Fruit fly (Drosophila melanogaster): Measurements from ENCODE around the gene RnpS1.

RnpS1 gene

dm6 chr3R:9555334-9555974 lies 3.6 kb downstream of the RnpS1 start, which contains the start of the genes CG9386 and BckdhA:
CG9386 (minus strand) TSS chr3R:9555408.
BckdhA (plus strand) TSS chr3R:9555785.
- peak; percentile 21 for TF ChIP-seq OdsH (GFP tag; optimal IDR thresholded peaks at IDR 0.05)
- no peak for TF ChIP-seq pan (optimal IDR thresholded peaks at IDR 0.05)
- TF ChIP-seq brk (GFP tag; optimal IDR thresholded peaks at IDR 0.05) = no peak
- no peak for TF ChIP-seq Dfd (GFP tag; optimal IDR thresholded peaks at IDR 0.05)
- no peak for TF ChIP-seq Hr78 (GFP tag; optimal IDR thresholded peaks at IDR 0.05)
- no peak for TF ChIP-seq Hnf4 (GFP tag; optimal IDR thresholded peaks at IDR 0.05)
- peak; percentile 31 for TF ChIP-seq HLH106 (tag; optimal IDR thresholded peaks at IDR 0.05)
- TF ChIP-seq Rel (GFP tag; optimal IDR thresholded peaks at IDR 0.05) = no peak
- TF ChIP-seq Rel (tag; optimal IDR thresholded peaks at IDR 0.05) = peak; percentile 82
- no peak for TF ChIP-seq usp (GFP tag; optimal IDR thresholded peaks at IDR 0.05)
- no peak for TF ChIP-seq dl (GFP tag; optimal IDR thresholded peaks at IDR 0.05; ENCODE audit: insufficient read depth in 1 of 2, partially characterized antibody in 2 of 2)
- peak; percentile 48 for TF ChIP-seq Hr83 (GFP tag; optimal IDR thresholded peaks at IDR 0.05; ENCODE audit: poor library complexity, severe bottlenecking)
- TF ChIP-seq GATAd (GFP tag; optimal IDR thresholded peaks at IDR 0.05) = no peak
- peak in 1 of 2 experiments; percentile 62 for TF ChIP-seq foxo (GFP tag; optimal IDR thresholded peaks at IDR 0.05)
- TF ChIP-seq dmrt93B (GFP tag; optimal IDR thresholded peaks at IDR 0.05) = no peak
- peak; percentile 18 for TF ChIP-seq Jra (GFP tag; optimal IDR thresholded peaks at IDR 0.05)
- TF ChIP-seq N (GFP tag; optimal IDR thresholded peaks at IDR 0.05) = no peak
- TF ChIP-seq Sp1 (GFP tag; optimal IDR thresholded peaks at IDR 0.05) = peak; percentile 48
- no peak for TF ChIP-seq lola (GFP tag; optimal IDR thresholded peaks at IDR 0.05)
- peak; percentile 54 for TF ChIP-seq rgr (GFP tag; optimal IDR thresholded peaks at IDR 0.05)
- TF ChIP-seq CrebA (GFP tag; optimal IDR thresholded peaks at IDR 0.05; ENCODE audit: borderline replicate concordance) = no peak
- TF ChIP-seq ey (GFP tag; optimal IDR thresholded peaks at IDR 0.05) = peak; percentile 13
- no peak for TF ChIP-seq Abd-B (GFP tag; optimal IDR thresholded peaks at IDR 0.05)
- TF ChIP-seq woc (GFP tag; optimal IDR thresholded peaks at IDR 0.05) = peak; percentile 48
- peak; percentile 40 for TF ChIP-seq psq (GFP tag; optimal IDR thresholded peaks at IDR 0.05)
- no peak for TF ChIP-seq Vsx2 (GFP tag; optimal IDR thresholded peaks at IDR 0.05; ENCODE audit: partially characterized antibody)
- TF ChIP-seq CG9705 (GFP tag; optimal IDR thresholded peaks at IDR 0.05) = no peak
- peak; percentile 41 for TF ChIP-seq fru (GFP tag; optimal IDR thresholded peaks at IDR 0.05)
- TF ChIP-seq Mio (GFP tag; optimal IDR thresholded peaks at IDR 0.05) = no peak
- TF ChIP-seq h (GFP tag; optimal IDR thresholded peaks at IDR 0.05) = peak; percentile 57
- TF ChIP-seq jim (GFP tag; optimal IDR thresholded peaks at IDR 0.05) = no peak

dm6 chr3R:9559413-9560014 lies 7.7 kb downstream of the RnpS1 start, which contains the start of the genes AP-1mu and MBD-like:
AP-1mu (minus strand) TSS chr3R:9559525.
MBD-like (plus strand) TSS chr3R:9559760.
- TF ChIP-seq CG32264 (GFP tag; optimal IDR thresholded peaks at IDR 0.05) = no peak
- TF ChIP-seq Rel (GFP tag; optimal IDR thresholded peaks at IDR 0.05) = no peak
- peak; percentile 50 for TF ChIP-seq Rel (tag; optimal IDR thresholded peaks at IDR 0.05)
- peak; percentile 81 for TF ChIP-seq h (GFP tag; optimal IDR thresholded peaks at IDR 0.05)
- no peak for TF ChIP-seq dsf (GFP tag; optimal IDR thresholded peaks at IDR 0.05; ENCODE audit: borderline replicate concordance)
- peak; percentile 71 for TF ChIP-seq rgr (GFP tag; optimal IDR thresholded peaks at IDR 0.05)
- peak; percentile 67 for TF ChIP-seq Sp1 (GFP tag; optimal IDR thresholded peaks at IDR 0.05)
- TF ChIP-seq Hnf4 (GFP tag; optimal IDR thresholded peaks at IDR 0.05) = no peak
- peak; percentile 66 for TF ChIP-seq psq (GFP tag; optimal IDR thresholded peaks at IDR 0.05)
- TF ChIP-seq dl (GFP tag; optimal IDR thresholded peaks at IDR 0.05; ENCODE audit: insufficient read depth in 1 of 2, partially characterized antibody in 2 of 2) = no peak
- peak; percentile 73 for TF ChIP-seq Jra (GFP tag; optimal IDR thresholded peaks at IDR 0.05)
- no peak for TF ChIP-seq Hr83 (GFP tag; optimal IDR thresholded peaks at IDR 0.05; ENCODE audit: poor library complexity, severe bottlenecking)
- peak; percentile 61 for TF ChIP-seq CG9705 (GFP tag; optimal IDR thresholded peaks at IDR 0.05)
- no peak for TF ChIP-seq Hr78 (GFP tag; optimal IDR thresholded peaks at IDR 0.05)
- peak; percentile 57 for TF ChIP-seq OdsH (GFP tag; optimal IDR thresholded peaks at IDR 0.05)
- TF ChIP-seq foxo (GFP tag; optimal IDR thresholded peaks at IDR 0.05) = peak in 1 of 2 experiments; percentile 78
- peak; percentile 73 for TF ChIP-seq ey (GFP tag; optimal IDR thresholded peaks at IDR 0.05)
- TF ChIP-seq sv (GFP tag; optimal IDR thresholded peaks at IDR 0.05) = peak; percentile 40
- no peak for TF ChIP-seq Dif (GFP tag; optimal IDR thresholded peaks at IDR 0.05; ENCODE audit: partially characterized antibody)
- peak; percentile 67 for TF ChIP-seq Myc (optimal IDR thresholded peaks at IDR 0.05)
- peak; percentile 73 for TF ChIP-seq HLH106 (tag; optimal IDR thresholded peaks at IDR 0.05)
- no peak for TF ChIP-seq brk (GFP tag; optimal IDR thresholded peaks at IDR 0.05)
- TF ChIP-seq fru (GFP tag; optimal IDR thresholded peaks at IDR 0.05) = peak; percentile 75
- no peak for TF ChIP-seq Dfd (GFP tag; optimal IDR thresholded peaks at IDR 0.05)
- no peak for TF ChIP-seq N (GFP tag; optimal IDR thresholded peaks at IDR 0.05)
- TF ChIP-seq woc (GFP tag; optimal IDR thresholded peaks at IDR 0.05) = peak; percentile 67
- no peak for TF ChIP-seq pan (optimal IDR thresholded peaks at IDR 0.05)
- TF ChIP-seq usp (GFP tag; optimal IDR thresholded peaks at IDR 0.05) = no peak

All from whole organism, wandering third instar larva.